Fruit fly (Drosophila melanogaster): ENCODE results near the gene CG12811.
A peak's percentile ranks its signal among the peaks of the same experiment; 100 is the strongest.

dm6 chr3R:10028378-10028777 is 20.2 kb downstream of the CG12811 start:
- TF ChIP-seq Eip75B (GFP tag; optimal IDR thresholded peaks at IDR 0.05) (no peak), Hr39 (GFP tag; optimal IDR thresholded peaks at IDR 0.05) (no peak), Gug (GFP tag; IDR thresholded peaks at IDR 0.05) (no peak), CG11762 (GFP tag; optimal IDR thresholded peaks at IDR 0.05; ENCODE audit: insufficient read depth) (no peak), Met (GFP tag; optimal IDR thresholded peaks at IDR 0.05) (no peak), CG6854 (GFP tag; optimal IDR thresholded peaks at IDR 0.05) (no peak), CG3032 (tag; optimal IDR thresholded peaks at IDR 0.05) (no peak), dac (GFP tag; optimal IDR thresholded peaks at IDR 0.05) (peak; percentile 33), CG9139 (GFP tag; optimal IDR thresholded peaks at IDR 0.05) (no peak), CG11902 (GFP tag; optimal IDR thresholded peaks at IDR 0.05) (no peak), topi (GFP tag; optimal IDR thresholded peaks at IDR 0.05) (no peak), achi (GFP tag; optimal IDR thresholded peaks at IDR 0.05) (no peak), Smox (GFP tag; optimal IDR thresholded peaks at IDR 0.05) (no peak)
